Worm (Caenorhabditis elegans) whole organism, mixed stage, embryonic: ENCODE measurements around the gene hum-5.
A peak's percentile ranks its signal among the peaks of the same experiment; 100 is the strongest.

Source experiments
- M03D4.4 ChIP-seq: sonication (generic microtip); optimal IDR thresholded peaks from 2 replicates; lab custom pipeline; 2017; ENCODE audit warnings: mild to moderate bottlenecking, missing genetic modification characterization, missing compliant biosample characterization
- bed-3 ChIP-seq: fragments of 200-800 bp; sonication (Bioruptor generic); optimal IDR thresholded peaks from 3 replicates; lab custom pipeline; 2018; ENCODE audit warnings: mild to moderate bottlenecking, missing genetic modification characterization, moderate library complexity, missing compliant biosample characterization
- blmp-1 ChIP-seq: fragments of 150-350 bp; optimal IDR thresholded peaks from 2 replicates; lab custom pipeline; 2014; ENCODE audit warnings: missing biosample characterization, missing genetic modification characterization
- ceh-39 ChIP-seq: fragments of 150-350 bp; optimal IDR thresholded peaks from 2 replicates; lab custom pipeline; 2014; ENCODE audit warnings: missing biosample characterization, missing genetic modification characterization
- ceh-83 ChIP-seq: fragments of 200-800 bp; sonication (Bioruptor generic); optimal IDR thresholded peaks from 2 replicates; lab custom pipeline; 2018; ENCODE audit warnings: mild to moderate bottlenecking, missing genetic modification characterization, missing compliant biosample characterization
- ces-1 ChIP-seq: fragments of 150-350 bp; optimal IDR thresholded peaks from 2 replicates; lab custom pipeline; 2014; ENCODE audit warnings: missing biosample characterization, missing genetic modification reagents, missing genetic modification characterization
- cnd-1 ChIP-seq: fragments of 200-800 bp; sonication (Bioruptor generic); optimal IDR thresholded peaks from 2 replicates; lab custom pipeline; 2018; ENCODE audit warnings: mild to moderate bottlenecking, missing genetic modification characterization, missing compliant biosample characterization
- drap-1 ChIP-seq: fragments of 200-800 bp; sonication (Bioruptor generic); optimal IDR thresholded peaks from 3 replicates; lab custom pipeline; 2018; ENCODE audit warnings: mild to moderate bottlenecking, missing genetic modification characterization, missing compliant biosample characterization
- elt-1 ChIP-seq: sonication (generic microtip); optimal IDR thresholded peaks from 2 replicates; lab custom pipeline; 2017; ENCODE audit warnings: missing genetic modification characterization, mild to moderate bottlenecking, missing compliant biosample characterization, antibody characterized with exemption, moderate library complexity, borderline replicate concordance; ENCODE audit not compliant: insufficient read depth
- elt-3 ChIP-seq: fragments of 150-350 bp; optimal IDR thresholded peaks from 2 replicates; lab custom pipeline; 2014; ENCODE audit warnings: missing biosample characterization, missing genetic modification characterization
- flh-1 ChIP-seq: fragments of 200-800 bp; sonication (Bioruptor generic); optimal IDR thresholded peaks from 2 replicates; lab custom pipeline; 2018; ENCODE audit warnings: mild to moderate bottlenecking, missing genetic modification characterization, moderate library complexity, missing compliant biosample characterization
- ham-2 ChIP-seq: fragments of 200-800 bp; sonication (Bioruptor generic); optimal IDR thresholded peaks from 2 replicates; lab custom pipeline; 2018; ENCODE audit warnings: mild to moderate bottlenecking, missing genetic modification characterization, missing compliant biosample characterization
- lin-13 ChIP-seq: fragments of 150-350 bp; optimal IDR thresholded peaks from 2 replicates; lab custom pipeline; 2014; ENCODE audit warnings: missing biosample characterization, missing genetic modification characterization
- lin-32 ChIP-seq: fragments of 200-800 bp; sonication (Bioruptor generic); optimal IDR thresholded peaks from 2 replicates; lab custom pipeline; 2018; ENCODE audit warnings: mild to moderate bottlenecking, missing genetic modification characterization, missing compliant biosample characterization
- lsy-2 ChIP-seq: fragments of 150-350 bp; optimal IDR thresholded peaks from 2 replicates; lab custom pipeline; 2014; ENCODE audit warnings: missing biosample characterization, missing genetic modification characterization
- mab-5 ChIP-seq: fragments of 150-350 bp; optimal IDR thresholded peaks from 2 replicates; lab custom pipeline; 2014; ENCODE audit warnings: missing biosample characterization, missing genetic modification characterization
- mep-1 ChIP-seq: fragments of 150-350 bp; optimal IDR thresholded peaks from 2 replicates; lab custom pipeline; 2017; ENCODE audit warnings: missing biosample characterization, missing genetic modification reagents, missing genetic modification characterization, inconsistent platforms
- mls-2 ChIP-seq: sonication (generic microtip); optimal IDR thresholded peaks from 2 replicates; lab custom pipeline; 2016; ENCODE audit warnings: mild to moderate bottlenecking, missing genetic modification characterization, moderate library complexity, missing compliant biosample characterization
- nhr-12 ChIP-seq: fragments of 150-350 bp; optimal IDR thresholded peaks from 2 replicates; lab custom pipeline; 2014; ENCODE audit warnings: missing biosample characterization, missing genetic modification characterization
- nhr-237 ChIP-seq: fragments of 150-350 bp; optimal IDR thresholded peaks from 2 replicates; lab custom pipeline; 2014; ENCODE audit warnings: missing biosample characterization, missing genetic modification characterization
- nhr-28 ChIP-seq: fragments of 150-350 bp; optimal IDR thresholded peaks from 2 replicates; lab custom pipeline; 2014; ENCODE audit warnings: missing biosample characterization, missing genetic modification characterization
- pha-4 ChIP-seq: fragments of 150-350 bp; optimal IDR thresholded peaks from 2 replicates; lab custom pipeline; 2018; ENCODE audit warnings: missing biosample characterization, missing genetic modification reagents, missing genetic modification characterization
- sem-2 ChIP-seq: fragments of 200-800 bp; sonication (Bioruptor generic); optimal IDR thresholded peaks from 2 replicates; lab custom pipeline; 2018; ENCODE audit warnings: mild to moderate bottlenecking, missing genetic modification characterization, missing compliant biosample characterization
- snpc-4 ChIP-seq: fragments of 150-350 bp; optimal IDR thresholded peaks from 2 replicates; lab custom pipeline; 2014; ENCODE audit warnings: missing biosample characterization, missing genetic modification characterization
- sptf-1 ChIP-seq: sonication (generic microtip); optimal IDR thresholded peaks from 2 replicates; lab custom pipeline; 2017; ENCODE audit warnings: mild to moderate bottlenecking, missing genetic modification characterization, moderate library complexity, missing compliant biosample characterization
- tbx-8 ChIP-seq: fragments of 200-800 bp; sonication (Bioruptor generic); optimal IDR thresholded peaks from 2 replicates; lab custom pipeline; 2018; ENCODE audit warnings: mild to moderate bottlenecking, missing genetic modification characterization, moderate library complexity, missing compliant biosample characterization
- unc-120 ChIP-seq: sonication (generic microtip); optimal IDR thresholded peaks from 2 replicates; lab custom pipeline; 2017; ENCODE audit warnings: missing genetic modification characterization, missing compliant biosample characterization; ENCODE audit not compliant: poor library complexity, severe bottlenecking
- unc-39 ChIP-seq: fragments of 150-350 bp; optimal IDR thresholded peaks from 2 replicates; lab custom pipeline; 2014; ENCODE audit warnings: missing biosample characterization, missing genetic modification characterization
- unc-62 ChIP-seq: fragments of 150-350 bp; optimal IDR thresholded peaks from 2 replicates; lab custom pipeline; 2014; ENCODE audit warnings: missing biosample characterization, missing genetic modification reagents, missing genetic modification characterization
- zip-8 ChIP-seq: fragments of 150-350 bp; optimal IDR thresholded peaks from 2 replicates; lab custom pipeline; 2014; ENCODE audit warnings: missing biosample characterization, missing genetic modification characterization
- ztf-11 ChIP-seq: fragments of 150-350 bp; optimal IDR thresholded peaks from 2 replicates; lab custom pipeline; 2014; ENCODE audit warnings: missing biosample characterization, missing genetic modification characterization

The hum-5 gene

DNA sequence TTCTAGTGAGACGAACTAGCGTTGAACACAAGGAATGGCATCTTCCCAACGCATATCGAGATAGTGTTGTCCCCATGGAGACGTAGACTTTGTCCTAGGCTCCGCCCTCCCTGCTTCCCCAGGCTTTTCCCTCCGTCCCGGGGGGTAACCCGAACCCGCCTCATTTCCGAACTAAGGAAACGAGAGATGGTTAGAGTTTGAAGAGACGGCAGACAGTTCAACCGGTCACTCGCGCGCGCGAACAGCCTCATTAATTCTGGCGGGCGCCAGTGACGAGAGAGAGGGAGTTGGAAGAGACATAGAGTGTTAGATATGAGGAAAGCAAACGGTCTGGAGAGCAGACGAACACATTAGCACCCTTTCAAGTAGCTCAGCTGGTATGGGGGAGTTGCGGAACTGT lies 692 bp upstream of the hum-5 start:
- TF ChIP-seq ham-2 (GFP tag; lab: Kevin White, UChicago) (peak; percentile 70), ceh-83 (GFP tag; lab: Kevin White, UChicago) (no peak), pha-4 (peak; percentile 5), ces-1 (GFP tag; lab: Kevin White, UChicago) (peak; percentile 29), elt-1 (no peak), lin-32 (GFP tag; lab: Kevin White, UChicago) (peak; percentile 9), unc-62 (GFP tag; lab: Kevin White, UChicago) (peak; percentile 1), unc-120 (tag; lab: Kevin White, UChicago) (no peak), mls-2 (tag; lab: Kevin White, UChicago) (peak; percentile 35)
- TF ChIP-seq, all 35 proteins: peak for 6

DNA sequence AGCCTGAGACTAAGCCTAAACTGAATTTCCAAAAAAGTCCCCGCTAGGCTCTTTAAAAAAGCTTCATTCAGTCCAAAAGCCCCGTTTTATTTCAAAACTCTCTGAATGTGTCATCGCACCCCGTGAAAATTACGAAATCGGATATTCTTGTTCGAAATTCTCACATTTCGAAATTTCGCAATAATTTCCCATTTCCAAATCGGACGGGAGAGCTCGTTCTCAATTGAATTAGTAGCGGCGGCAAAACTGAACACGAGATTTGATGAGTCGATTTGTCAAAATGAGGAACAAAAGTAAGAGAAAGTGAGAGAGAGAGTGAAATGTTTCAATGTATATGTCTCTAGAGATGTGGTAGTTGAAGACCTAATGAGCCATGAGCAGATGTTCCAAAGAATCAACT lies 1.7 kb downstream of the hum-5 start:
- TF ChIP-seq sem-2 (no peak), ces-1 (GFP tag; lab: Kevin White, UChicago) (peak; percentile 94)

DNA sequence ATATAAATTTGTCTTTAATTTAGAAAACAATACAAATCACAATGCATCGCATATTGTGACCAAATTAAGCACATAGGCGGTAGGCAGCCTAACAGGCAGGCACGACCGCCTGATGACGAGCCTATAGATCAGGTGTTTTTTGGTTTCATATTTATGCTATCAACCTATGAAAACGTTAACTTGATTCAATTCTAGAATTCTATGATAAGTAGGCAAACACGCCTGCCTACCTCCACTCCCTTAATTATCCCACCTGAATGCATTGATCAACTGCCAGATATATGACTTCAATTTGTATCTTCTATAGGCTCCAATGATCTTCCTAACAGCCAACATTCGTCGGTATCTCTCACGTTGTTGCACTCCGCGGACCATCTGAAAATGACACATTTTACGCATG lies 5.8 kb downstream of the hum-5 start:
- TF ChIP-seq nhr-237 (no peak), M03D4.4 (tag; lab: Kevin White, UChicago) (no peak), sem-2 (no peak), nhr-12 (no peak), tbx-8 (GFP tag; lab: Kevin White, UChicago) (no peak), mab-5 (tag; lab: Kevin White, UChicago) (no peak), nhr-28 (tag; lab: Kevin White, UChicago) (no peak)

DNA sequence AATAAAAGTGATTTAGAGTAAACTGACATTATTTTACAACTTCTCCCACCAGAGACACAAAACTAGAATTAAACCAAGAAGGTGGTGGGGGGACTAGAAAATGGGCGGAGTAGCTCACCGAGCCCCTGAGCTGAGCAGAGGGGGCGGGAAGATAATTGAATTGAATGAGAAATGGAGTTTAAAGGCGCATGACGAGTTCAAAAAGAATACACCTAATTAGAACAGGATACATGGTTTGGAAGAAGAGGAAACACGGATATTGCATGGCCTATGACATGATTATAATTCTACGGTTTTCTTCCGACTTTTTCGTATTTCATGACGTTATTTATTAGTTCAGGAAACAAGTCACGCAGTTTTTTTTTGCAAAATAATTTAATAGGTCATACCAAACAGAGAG lies 8.6 kb downstream of the hum-5 start, which contains the start of gene T02C12.5:
Gene T02C12.5, minus strand, starts transcription at position 101 of the 400 bp plus-strand sequence.
- TF ChIP-seq ces-1 (GFP tag; lab: Kevin White, UChicago) (peak; percentile 86), nhr-237 (no peak)
- TF ChIP-seq, all 35 proteins: peak for 1

DNA sequence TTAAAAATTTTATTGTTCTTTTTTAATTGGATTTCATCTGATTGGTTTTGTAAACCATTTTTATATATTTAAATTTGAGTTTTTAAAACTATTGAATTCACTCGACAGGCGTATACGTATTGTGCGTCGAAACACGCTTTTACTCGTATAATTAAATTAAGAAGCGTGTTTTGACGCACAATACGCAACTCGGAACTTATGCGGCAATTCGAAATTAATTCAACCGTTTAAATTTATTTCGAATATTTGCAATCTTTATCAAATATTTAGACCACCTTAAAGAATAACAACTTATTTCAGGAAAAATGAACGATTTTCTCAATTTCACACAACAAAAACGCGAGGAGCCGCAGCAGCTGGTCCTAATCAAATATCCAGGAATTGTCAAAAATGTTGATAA lies 14.8 kb downstream of the hum-5 start, which contains the start of gene tftc-5:
Gene tftc-5, plus strand, starts transcription at position 301 of the 400 bp plus-strand sequence.
- no peak for TF ChIP-seq ceh-83 (GFP tag; lab: Kevin White, UChicago)
- TF ChIP-seq mls-2 (tag; lab: Kevin White, UChicago), result no peak
- TF ChIP-seq ces-1 (GFP tag; lab: Kevin White, UChicago), result no peak
- TF ChIP-seq zip-8 (tag; lab: Kevin White, UChicago), result no peak
- no peak for TF ChIP-seq sem-2
- no peak for TF ChIP-seq pha-4
- TF ChIP-seq M03D4.4 (tag; lab: Kevin White, UChicago), result no peak
- no peak for TF ChIP-seq drap-1
- no peak for TF ChIP-seq cnd-1 (tag; lab: Kevin White, UChicago)
- TF ChIP-seq snpc-4, result no peak
- no peak for TF ChIP-seq blmp-1 (tag; lab: Kevin White, UChicago)
- no peak for TF ChIP-seq ham-2 (GFP tag; lab: Kevin White, UChicago)
- no peak for TF ChIP-seq unc-39 (tag; lab: Kevin White, UChicago)

DNA sequence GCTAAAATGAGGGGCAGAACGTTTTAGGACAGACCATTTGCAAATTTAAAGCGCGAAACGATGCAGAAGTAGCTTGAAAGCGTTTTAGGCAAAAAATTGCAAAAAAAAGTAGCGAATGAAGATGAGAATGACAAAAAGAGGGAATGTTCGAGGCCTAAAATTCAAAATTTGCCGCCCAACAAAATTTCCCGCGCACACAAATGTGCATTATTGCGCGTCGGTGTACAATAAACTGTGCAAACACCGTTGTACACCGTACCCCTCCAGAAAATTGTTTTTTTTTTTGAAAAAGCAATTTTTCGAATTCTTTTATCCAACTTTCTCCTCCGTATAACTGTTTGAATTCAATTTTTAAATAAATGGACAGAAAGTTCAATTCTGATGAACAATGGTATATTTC lies 16.8 kb downstream of the hum-5 start, which contains the start of gene snpc-3.4:
Gene snpc-3.4, plus strand, starts transcription at position 237 of the 400 bp plus-strand sequence.
- TF ChIP-seq ztf-11, result no peak
- no peak for TF ChIP-seq drap-1
- TF ChIP-seq snpc-4, result no peak
- no peak for TF ChIP-seq bed-3 (GFP tag; lab: Kevin White, UChicago)
- peak; percentile 38 for TF ChIP-seq lin-13 (tag; lab: Kevin White, UChicago)
- peak; percentile 66 for TF ChIP-seq ces-1 (GFP tag; lab: Kevin White, UChicago)
- TF ChIP-seq pha-4, result peak; percentile 37
- peak; percentile 44 for TF ChIP-seq nhr-237
- TF ChIP-seq lsy-2, result peak; percentile 97
- TF ChIP-seq elt-1, result no peak
- TF ChIP-seq tbx-8 (GFP tag; lab: Kevin White, UChicago), result no peak
- TF ChIP-seq ceh-39 (tag; lab: Kevin White, UChicago), result peak; percentile 62
- no peak for TF ChIP-seq elt-3
- no peak for TF ChIP-seq flh-1 (GFP tag; lab: Kevin White, UChicago)
- TF ChIP-seq sptf-1 (tag; lab: Kevin White, UChicago), result peak; percentile 26
- TF ChIP-seq mep-1 (tag; lab: Kevin White, UChicago), result peak; percentile 77
- TF ChIP-seq ham-2 (GFP tag; lab: Kevin White, UChicago), result no peak
- TF ChIP-seq mls-2 (tag; lab: Kevin White, UChicago), result no peak
- TF ChIP-seq mab-5 (tag; lab: Kevin White, UChicago), result no peak
